Fruit fly (Drosophila melanogaster) whole organism, embryonic: Measurements from ENCODE around the gene CG7601.

ENCODE experiments used
- ATbp ChIP-seq: fragments of 200-800 bp; sonication (Bioruptor generic); optimal IDR thresholded peaks from 2 replicates; lab custom pipeline; 2017; ENCODE audit warnings: missing biosample characterization, mild to moderate bottlenecking, missing genetic modification characterization, missing genetic modification reagents
- CG10267 ChIP-seq: fragments of 200-800 bp; sonication (Bioruptor generic); optimal IDR thresholded peaks from 2 replicates; lab custom pipeline; 2018; ENCODE audit warnings: missing biosample characterization, mild to moderate bottlenecking, missing genetic modification characterization, moderate library complexity
- CG10543 ChIP-seq: fragments of 200-800 bp; sonication (Bioruptor generic); optimal IDR thresholded peaks from 3 replicates; lab custom pipeline; 2017; ENCODE audit warnings: missing biosample characterization, mild to moderate bottlenecking, missing genetic modification characterization, moderate library complexity
- CG12391 ChIP-seq: fragments of 200-800 bp; sonication (Bioruptor generic); optimal IDR thresholded peaks from 3 replicates; lab custom pipeline; 2018; ENCODE audit warnings: missing biosample characterization, mild to moderate bottlenecking, missing genetic modification characterization, moderate library complexity
- CG13424 ChIP-seq: fragments of 200-800 bp; sonication (Bioruptor generic); optimal IDR thresholded peaks from 2 replicates; lab custom pipeline; 2019; ENCODE audit warnings: missing biosample characterization, mild to moderate bottlenecking, missing genetic modification characterization, moderate library complexity
- CG14667 ChIP-seq: fragments of 200-800 bp; sonication (Bioruptor generic); IDR thresholded peaks from 2 replicates; pipeline ENCODE4 v1.3.6; 2022; ENCODE audit warnings: missing biosample characterization, missing genetic modification characterization
- CG15601 ChIP-seq: fragments of 200-800 bp; sonication (Bioruptor generic); optimal IDR thresholded peaks from 3 replicates; lab custom pipeline; 2019; ENCODE audit warnings: missing biosample characterization, mild to moderate bottlenecking, missing genetic modification characterization, moderate library complexity
- CG2120 ChIP-seq: fragments of 200-800 bp; sonication (Bioruptor generic); optimal IDR thresholded peaks from 3 replicates; lab custom pipeline; 2016; ENCODE audit warnings: missing biosample characterization, missing genetic modification characterization
- CG2199 ChIP-seq: fragments of 200-800 bp; sonication (Bioruptor generic); IDR thresholded peaks from 3 replicates; pipeline ENCODE4 v1.3.6; 2022; ENCODE audit warnings: missing biosample characterization, missing genetic modification characterization
- CG32532 ChIP-seq: fragments of 200-800 bp; sonication (Bioruptor generic); IDR thresholded peaks from 2 replicates; pipeline ENCODE4 v1.3.6; 2022; ENCODE audit warnings: missing biosample characterization, missing genetic modification characterization
- CG4360 ChIP-seq: fragments of 200-800 bp; sonication (Bioruptor generic); IDR thresholded peaks from 2 replicates; pipeline ENCODE4 v1.3.6; 2022; ENCODE audit warnings: missing biosample characterization, missing genetic modification characterization
- CG4730 ChIP-seq: fragments of 200-800 bp; sonication (Bioruptor generic); IDR thresholded peaks from 2 replicates; pipeline ENCODE4 v1.3.6; 2022; ENCODE audit warnings: missing biosample characterization, missing genetic modification characterization
- CG4820 ChIP-seq: fragments of 200-800 bp; sonication (Bioruptor generic); optimal IDR thresholded peaks from 3 replicates; lab custom pipeline; 2016; ENCODE audit warnings: missing biosample characterization, missing genetic modification characterization
- CG5953 ChIP-seq: fragments of 200-800 bp; sonication (Bioruptor generic); IDR thresholded peaks from 2 replicates; pipeline ENCODE4 v1.3.6; 2022; ENCODE audit warnings: missing biosample characterization, missing genetic modification characterization
- CG6654 ChIP-seq: fragments of 200-800 bp; sonication (Bioruptor generic); optimal IDR thresholded peaks from 2 replicates; lab custom pipeline; 2017; ENCODE audit warnings: missing biosample characterization, mild to moderate bottlenecking, missing genetic modification characterization
- E2f1 ChIP-seq: fragments of 200-800 bp; sonication (Bioruptor generic); IDR thresholded peaks from 2 replicates; pipeline ENCODE4 v1.3.6; 2022; ENCODE audit warnings: missing biosample characterization, missing genetic modification characterization
- H15 ChIP-seq: fragments of 200-800 bp; sonication (Bioruptor generic); IDR thresholded peaks from 3 replicates; pipeline ENCODE4 v1.3.6; 2022; ENCODE audit warnings: missing biosample characterization, missing genetic modification characterization
- Hr51 ChIP-seq, 2 experiments: fragments of 200-800 bp; sonication (Bioruptor generic); optimal IDR thresholded peaks; 2 replicates in 1 of 2; 3 replicates in 1 of 2; lab custom pipeline; 2016 to 2018; ENCODE audit warnings: missing biosample characterization in 2 of 2, missing genetic modification characterization in 2 of 2, mild to moderate bottlenecking in 1 of 2, moderate library complexity in 1 of 2
- MESR4 ChIP-seq: fragments of 200-800 bp; sonication (Bioruptor generic); optimal IDR thresholded peaks from 2 replicates; lab custom pipeline; 2018; ENCODE audit warnings: missing biosample characterization, mild to moderate bottlenecking, missing genetic modification characterization, moderate library complexity
- PHDP ChIP-seq: fragments of 200-800 bp; sonication (Bioruptor generic); optimal IDR thresholded peaks from 3 replicates; lab custom pipeline; 2018; ENCODE audit warnings: missing biosample characterization, mild to moderate bottlenecking, missing genetic modification characterization, moderate library complexity
- Pdp1 ChIP-seq, 2 experiments: fragments of 200-800 bp; sonication (Bioruptor generic); optimal IDR thresholded peaks; 3 replicates each; lab custom pipeline; 2016; ENCODE audit warnings: missing biosample characterization in 2 of 2, missing genetic modification characterization in 2 of 2, mild to moderate bottlenecking in 1 of 2, moderate library complexity in 1 of 2
- Ssrp ChIP-seq: fragments of 200-800 bp; sonication (Bioruptor generic); optimal IDR thresholded peaks from 2 replicates; lab custom pipeline; 2018; ENCODE audit warnings: missing biosample characterization, mild to moderate bottlenecking, missing genetic modification characterization, moderate library complexity
- Xbp1 ChIP-seq: fragments of 200-800 bp; sonication (Bioruptor generic); optimal IDR thresholded peaks from 3 replicates; lab custom pipeline; 2016; ENCODE audit warnings: missing biosample characterization, mild to moderate bottlenecking, missing genetic modification characterization
- bsh ChIP-seq, 2 experiments: fragments of 200-800 bp; sonication (Bioruptor generic); optimal IDR thresholded peaks; 2 replicates each; lab custom pipeline; 2017 to 2018; ENCODE audit warnings: mild to moderate bottlenecking in 2 of 2, missing biosample characterization in 2 of 2, missing genetic modification characterization in 2 of 2, moderate library complexity in 1 of 2
- cas ChIP-seq: fragments of 200-800 bp; sonication (Bioruptor generic); IDR thresholded peaks from 2 replicates; pipeline ENCODE4 v1.3.6; 2022; ENCODE audit warnings: missing biosample characterization, missing genetic modification characterization
- croc ChIP-seq: fragments of 200-800 bp; sonication (Bioruptor generic); conservative IDR thresholded peaks from 3 replicates; pipeline ENCODE4 v1.3.6; 2022; ENCODE audit warnings: missing biosample characterization, missing genetic modification characterization
- cwo ChIP-seq: fragments of 200-800 bp; sonication (Bioruptor generic); optimal IDR thresholded peaks from 3 replicates; lab custom pipeline; 2017; ENCODE audit warnings: missing biosample characterization, missing genetic modification characterization, mild to moderate bottlenecking, moderate library complexity, missing genetic modification reagents
- dpn ChIP-seq, 2 experiments: fragments of 200-800 bp; sonication (Bioruptor generic); optimal IDR thresholded peaks; 3 replicates each; lab custom pipeline; 2016; ENCODE audit warnings: missing biosample characterization in 2 of 2, missing genetic modification characterization in 2 of 2
- en ChIP-seq: fragments of 200-800 bp; sonication (Bioruptor generic); optimal IDR thresholded peaks from 2 replicates; lab custom pipeline; 2016; ENCODE audit warnings: missing biosample characterization, missing genetic modification characterization
- fd96Cb ChIP-seq: fragments of 200-800 bp; sonication (Bioruptor generic); optimal IDR thresholded peaks from 2 replicates; lab custom pipeline; 2018; ENCODE audit warnings: missing biosample characterization, mild to moderate bottlenecking, missing genetic modification characterization, moderate library complexity
- grau ChIP-seq: fragments of 200-800 bp; optimal IDR thresholded peaks from 3 replicates; lab custom pipeline; 2019; ENCODE audit warnings: missing biosample characterization, mild to moderate bottlenecking, missing genetic modification characterization, moderate library complexity
- hbn ChIP-seq: fragments of 200-800 bp; sonication (Bioruptor generic); IDR thresholded peaks from 2 replicates; pipeline ENCODE4 v1.3.6; 2022; ENCODE audit warnings: missing biosample characterization, missing genetic modification characterization; ENCODE audit not compliant: partially characterized antibody
- hkb ChIP-seq, 2 experiments: fragments of 200-800 bp in 1 of 2; fragments of >200 bp in 1 of 2; sonication (Bioruptor generic) in 1 of 2; IDR thresholded peaks in 1 of 2; optimal IDR thresholded peaks in 1 of 2; 2 replicates each; pipeline versions ENCODE4 v1.3.6 to Lab custom; 2017 to 2022; ENCODE audit warnings: missing biosample characterization in 1 of 2, missing genetic modification characterization in 1 of 2
- jing ChIP-seq: fragments of 200-800 bp; sonication (Bioruptor generic); optimal IDR thresholded peaks from 2 replicates; lab custom pipeline; 2018; ENCODE audit warnings: missing biosample characterization, mild to moderate bottlenecking, missing genetic modification characterization
- ken ChIP-seq: fragments of 200-800 bp; sonication (Bioruptor generic); IDR thresholded peaks from 3 replicates; pipeline ENCODE4 v1.3.6; 2022; ENCODE audit warnings: missing biosample characterization, missing genetic modification characterization
- lab ChIP-seq: fragments of 200-800 bp; sonication (Bioruptor generic); optimal IDR thresholded peaks from 3 replicates; lab custom pipeline; 2017; ENCODE audit warnings: missing biosample characterization, missing genetic modification characterization, mild to moderate bottlenecking, moderate library complexity, missing genetic modification reagents
- nerfin-1 ChIP-seq: fragments of 200-800 bp; sonication (Bioruptor generic); optimal IDR thresholded peaks from 3 replicates; lab custom pipeline; 2019; ENCODE audit warnings: missing biosample characterization, mild to moderate bottlenecking, missing genetic modification characterization, moderate library complexity
- onecut ChIP-seq: fragments of 200-800 bp; sonication (Bioruptor generic); IDR thresholded peaks from 2 replicates; pipeline ENCODE4 v1.3.6; 2022; ENCODE audit warnings: missing biosample characterization, missing genetic modification characterization
- otp ChIP-seq: fragments of 200-800 bp; sonication (Bioruptor generic); IDR thresholded peaks from 3 replicates; pipeline ENCODE4, ENCODE4 v1.3.6; 2022; ENCODE audit warnings: missing biosample characterization, missing genetic modification characterization
- pan ChIP-seq, 4 experiments: fragments of >200 bp in 3 of 4; fragments of 200-800 bp in 1 of 4; sonication (Bioruptor generic) in 1 of 4; optimal IDR thresholded peaks in 3 of 4; IDR thresholded peaks in 1 of 4; 2 replicates each; pipeline versions ENCODE4 v1.3.6 to Lab custom; 2017 to 2022; ENCODE audit warnings: missing biosample characterization in 2 of 4, missing genetic modification characterization in 2 of 4, mixed read lengths in 1 of 4
- peb ChIP-seq: fragments of 200-800 bp; sonication (Bioruptor generic); IDR thresholded peaks from 2 replicates; pipeline ENCODE4 v1.3.6; 2022; ENCODE audit warnings: missing biosample characterization, missing genetic modification characterization
- pros ChIP-seq: fragments of 200-800 bp; sonication (Bioruptor generic); optimal IDR thresholded peaks from 3 replicates; lab custom pipeline; 2019; ENCODE audit warnings: missing biosample characterization, mild to moderate bottlenecking, missing genetic modification characterization, moderate library complexity
- salm ChIP-seq: fragments of 200-800 bp; sonication (Bioruptor generic); optimal IDR thresholded peaks from 2 replicates; lab custom pipeline; 2018; ENCODE audit warnings: missing biosample characterization, mild to moderate bottlenecking, missing genetic modification characterization
- sens ChIP-seq: fragments of 200-800 bp; sonication (Bioruptor generic); peaks from one replicate; lab custom pipeline; 2016; ENCODE audit warnings: missing biosample characterization, missing genetic modification characterization
- so ChIP-seq: fragments of 200-800 bp; sonication (Bioruptor generic); IDR thresholded peaks from 3 replicates; pipeline ENCODE4 v1.3.6; 2022; ENCODE audit warnings: missing biosample characterization, missing genetic modification characterization
- stc ChIP-seq: fragments of 200-800 bp; sonication (Bioruptor generic); IDR thresholded peaks from 2 replicates; pipeline ENCODE4 v1.3.6; 2022; ENCODE audit warnings: missing biosample characterization, missing genetic modification characterization
- trh ChIP-seq: fragments of 200-800 bp; sonication (Bioruptor generic); optimal IDR thresholded peaks from 2 replicates; lab custom pipeline; 2016; ENCODE audit warnings: missing biosample characterization, missing genetic modification characterization
- unpg ChIP-seq: fragments of 200-800 bp; sonication (Bioruptor generic); optimal IDR thresholded peaks from 3 replicates; lab custom pipeline; 2018; ENCODE audit warnings: missing biosample characterization, mild to moderate bottlenecking, missing genetic modification characterization, moderate library complexity

CG7601 gene

dm6 chr3R:29717519-29717918 lies 19.0 kb downstream of the CG7601 start (continued):
- TF ChIP-seq croc (GFP tag; lab: Robert Waterston, UW): peak; percentile 21; the same call in 1 of the 3 replicates
- no peak for TF ChIP-seq CG10267 (tag; lab: Kevin White, UChicago)
- peak; percentile 41 for TF ChIP-seq jing
- peak; percentile 24 for TF ChIP-seq cwo
- TF ChIP-seq Xbp1 (GFP tag; lab: Kevin White, UChicago): peak; percentile 29
- no peak for TF ChIP-seq CG2199 (GFP tag; lab: Robert Waterston, UW)
- peak; percentile 8; the same call in 1 of the 2 replicates for TF ChIP-seq CG32532
- peak; percentile 10 for TF ChIP-seq CG2120
- no peak for TF ChIP-seq CG10543 (GFP tag; lab: Kevin White, UChicago)
- TF ChIP-seq onecut (GFP tag; lab: Robert Waterston, UW): peak; percentile 9; the same call in 1 of the 2 replicates
- TF ChIP-seq hkb (optimal IDR thresholded peaks at IDR 0.05; lab: Kevin White, UChicago): no peak
- peak; percentile 35; the same call in 1 of the 2 replicates for TF ChIP-seq hkb (GFP tag; IDR thresholded peaks at IDR 0.05; lab: Robert Waterston, UW)
- TF ChIP-seq sens (GFP tag; lab: Kevin White, UChicago): peak; percentile 69
- peak in 1 of 2 experiments; percentile 47 for TF ChIP-seq bsh (GFP tag; optimal IDR thresholded peaks at IDR 0.05; lab: Kevin White, UChicago)
- TF ChIP-seq lab: peak; percentile 7
- TF ChIP-seq Hr51 (GFP tag; optimal IDR thresholded peaks at IDR 0.05; lab: Kevin White, UChicago): peak in 1 of 2 experiments; percentile 36
- no peak for TF ChIP-seq pros (GFP tag; lab: Kevin White, UChicago)
- TF ChIP-seq en (GFP tag; lab: Kevin White, UChicago): no peak
- TF ChIP-seq hbn (GFP tag; lab: Robert Waterston, UW): no peak
- TF ChIP-seq dpn (GFP tag; optimal IDR thresholded peaks at IDR 0.05; lab: Kevin White, UChicago): peak in 1 of 2 experiments; percentile 17
- peak; percentile 0 for TF ChIP-seq CG15601 (tag; lab: Kevin White, UChicago)
- peak; percentile 34 for TF ChIP-seq grau (tag; lab: Kevin White, UChicago)
- TF ChIP-seq fd96Cb (tag; lab: Kevin White, UChicago): peak; percentile 45
- peak; percentile 64 for TF ChIP-seq unpg
- no peak for TF ChIP-seq CG5953
- peak; percentile 32 for TF ChIP-seq salm (tag; lab: Kevin White, UChicago)
- peak; percentile 39 for TF ChIP-seq CG12391 (tag; lab: Kevin White, UChicago)
- TF ChIP-seq CG13424 (tag; lab: Kevin White, UChicago): peak; percentile 22
- peak; percentile 30 for TF ChIP-seq PHDP (tag; lab: Kevin White, UChicago)
- TF ChIP-seq E2f1 (GFP tag; lab: Robert Waterston, UW): 0 out of 2 replicates have a peak, but pooled peaks have one; percentile 15
- no peak for TF ChIP-seq trh (GFP tag; lab: Kevin White, UChicago)
- TF ChIP-seq CG14667 (GFP tag; lab: Robert Waterston, UW): 0 out of 2 replicates have a peak, but pooled peaks have one; percentile 39
- no peak for TF ChIP-seq pan (optimal IDR thresholded peaks at IDR 0.05; lab: Kevin White, UChicago)
- peak in 1 of 2 experiments; percentile 25 for TF ChIP-seq pan (GFP tag; optimal IDR thresholded peaks at IDR 0.05 in 1 of 2, IDR thresholded peaks at IDR 0.05 in 1 of 2)
- TF ChIP-seq CG4730 (GFP tag; lab: Robert Waterston, UW): no peak
- peak; percentile 48 for TF ChIP-seq Ssrp (tag; lab: Kevin White, UChicago)
- peak; percentile 41; the same call in 1 of the 2 replicates for TF ChIP-seq stc (GFP tag; lab: Robert Waterston, UW)
- TF ChIP-seq CG6654 (GFP tag; lab: Kevin White, UChicago): no peak
- peak; percentile 63 for TF ChIP-seq ATbp
- TF ChIP-seq CG4360 (GFP tag; lab: Robert Waterston, UW): no peak
- TF ChIP-seq H15: 0 out of 3 replicates have a peak, but pooled peaks have one; percentile 16
- TF ChIP-seq Pdp1 (GFP tag; optimal IDR thresholded peaks at IDR 0.05; lab: Kevin White, UChicago): peak in 1 of 2 experiments; percentile 17
- TF ChIP-seq MESR4 (GFP tag; lab: Kevin White, UChicago): no peak
- TF ChIP-seq cas (GFP tag; lab: Robert Waterston, UW): no peak
- peak; percentile 47 for TF ChIP-seq CG4820 (GFP tag; lab: Kevin White, UChicago)
- no peak for TF ChIP-seq ken
- 0 out of 3 replicates have a peak, but pooled peaks have one; percentile 47 for TF ChIP-seq otp
- peak; percentile 24; the same call in 1 of the 3 replicates for TF ChIP-seq so (GFP tag; lab: Robert Waterston, UW)
- no peak for TF ChIP-seq nerfin-1
- TF ChIP-seq peb: no peak
